Fruit fly (Drosophila melanogaster) S2 (cell line): Measurements from ENCODE around the gene CG45045.

Experiments
- CG8478 ChIP-seq: fragments of >200 bp; optimal IDR thresholded peaks from 2 replicates; lab custom pipeline; 2018
- CTCF ChIP-seq, 2 experiments: fragments of >200 bp; optimal IDR thresholded peaks; 2 replicates each; lab custom pipeline; 2018

- no peak for TF ChIP-seq CTCF (optimal IDR thresholded peaks at IDR 0.05; lab: Kevin White, UChicago)
- TF ChIP-seq CG8478 (lab: Kevin White, UChicago), result no peak
Measured at dm6 chr3R:17714773-17715344, 47.5 kb downstream of the CG45045 start.
